Worm (Caenorhabditis elegans) whole organism, late embryonic: ENCODE measurements around the gene msp-64.

ENCODE experiments used
- F13H6.1 ChIP-seq: sonication (generic microtip); optimal IDR thresholded peaks from 2 replicates; lab custom pipeline; 2016; ENCODE audit warnings: missing genetic modification characterization, missing compliant biosample characterization
- ama-1 ChIP-seq: fragments of 150-350 bp; optimal IDR thresholded peaks from 2 replicates; lab custom pipeline; 2014
- ceh-24 ChIP-seq: sonication (generic microtip); optimal IDR thresholded peaks from 2 replicates; lab custom pipeline; 2016; ENCODE audit warnings: mild to moderate bottlenecking, missing genetic modification characterization, missing compliant biosample characterization
- dmd-4 ChIP-seq: sonication (generic microtip); optimal IDR thresholded peaks from 2 replicates; lab custom pipeline; 2016; ENCODE audit warnings: borderline replicate concordance, missing genetic modification characterization, missing compliant biosample characterization
- madf-2 ChIP-seq: sonication (generic microtip); optimal IDR thresholded peaks from 2 replicates; lab custom pipeline; 2017; ENCODE audit warnings: missing genetic modification characterization, missing compliant biosample characterization
- pag-3 ChIP-seq: sonication (generic microtip); optimal IDR thresholded peaks from 2 replicates; lab custom pipeline; 2016; ENCODE audit warnings: missing compliant biosample characterization, missing genetic modification characterization, borderline replicate concordance
- pqm-1 ChIP-seq: sonication (generic microtip); optimal IDR thresholded peaks from 2 replicates; lab custom pipeline; 2016; ENCODE audit warnings: missing genetic modification characterization, missing compliant biosample characterization
- ref-2 ChIP-seq: sonication (generic microtip); optimal IDR thresholded peaks from 2 replicates; lab custom pipeline; 2016; ENCODE audit warnings: missing genetic modification characterization, missing compliant biosample characterization
- rnt-1 ChIP-seq: sonication (generic microtip); optimal IDR thresholded peaks from 2 replicates; lab custom pipeline; 2016; ENCODE audit warnings: missing genetic modification characterization, missing compliant biosample characterization
- sox-4 ChIP-seq: sonication (generic microtip); optimal IDR thresholded peaks from 2 replicates; lab custom pipeline; 2017; ENCODE audit warnings: mild to moderate bottlenecking, missing genetic modification characterization, inconsistent platforms, missing compliant biosample characterization
- tbx-2 ChIP-seq: sonication (generic microtip); optimal IDR thresholded peaks from 2 replicates; lab custom pipeline; 2016; ENCODE audit warnings: missing genetic modification characterization, missing compliant biosample characterization
- ztf-16 ChIP-seq: sonication (generic microtip); optimal IDR thresholded peaks from 2 replicates; lab custom pipeline; 2017; ENCODE audit warnings: missing genetic modification characterization, missing compliant biosample characterization

DNA sequence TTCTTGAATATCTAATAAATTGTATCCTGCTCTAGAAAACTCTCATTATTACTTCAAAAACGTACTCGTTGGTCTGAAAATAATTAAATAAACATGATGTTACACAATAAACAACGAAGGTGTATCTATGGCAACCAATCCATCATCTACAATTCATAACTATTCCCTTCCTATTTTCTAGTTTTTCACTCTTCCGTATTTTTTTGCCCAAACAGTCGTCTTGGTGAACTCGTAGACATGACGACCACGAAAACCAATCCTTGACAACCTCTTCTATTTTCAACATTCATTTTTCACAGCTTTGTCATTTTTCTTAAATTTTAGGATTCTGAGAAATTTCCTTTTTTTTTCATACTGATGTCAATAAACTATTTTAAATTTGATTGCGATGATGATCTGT, 21.3 kb downstream of the msp-64 start, which contains the start of gene K05F1.13:
- TF ChIP-seq tbx-2 (tag; lab: Kevin White, UChicago) (no peak), sox-4 (tag; lab: Kevin White, UChicago) (no peak), pag-3 (tag; lab: Kevin White, UChicago) (no peak), dmd-4 (tag; lab: Kevin White, UChicago) (no peak), ceh-24 (no peak), rnt-1 (tag; lab: Kevin White, UChicago) (no peak), pqm-1 (tag; lab: Kevin White, UChicago) (no peak), ztf-16 (no peak), ref-2 (tag; lab: Kevin White, UChicago) (no peak), ama-1 (lab: Kevin White, UChicago) (no peak), F13H6.1 (tag; lab: Kevin White, UChicago) (no peak), madf-2 (tag; lab: Kevin White, UChicago) (no peak)
